Worm (Caenorhabditis elegans): Measurements from ENCODE around the gene C07D8.5.

- TF ChIP-seq klf-2 (GFP tag; conservative IDR thresholded peaks at IDR 0.05) (no peak), ref-1 (GFP tag; conservative IDR thresholded peaks at IDR 0.05) (no peak), cog-1 (tag; optimal IDR thresholded peaks at IDR 0.05) (no peak), ztf-23 (GFP tag; IDR thresholded peaks at IDR 0.05) (no peak)
These were observed 33.1 kb downstream of the C07D8.5 start, which contains the start of gene npr-8 for ce11 chrX:7376941-7377340.

Measured in whole organism, midembryonic.